Worm (Caenorhabditis elegans) whole organism, L3 larva: ENCODE data around the gene zipt-15.

Source experiments
- ceh-16 ChIP-seq: sonication (generic microtip); optimal IDR thresholded peaks from 2 replicates; lab custom pipeline; 2017; ENCODE audit warnings: missing biosample characterization, missing genetic modification characterization
- ceh-28 ChIP-seq: fragments of 150-350 bp; optimal IDR thresholded peaks from 2 replicates; lab custom pipeline; 2014; ENCODE audit warnings: missing biosample characterization, missing genetic modification reagents, missing genetic modification characterization
- daf-12 ChIP-seq: fragments of 150-350 bp; optimal IDR thresholded peaks from 2 replicates; lab custom pipeline; 2014; ENCODE audit warnings: missing biosample characterization, missing genetic modification reagents, missing genetic modification characterization
- egl-5 ChIP-seq: fragments of 150-350 bp; optimal IDR thresholded peaks from 2 replicates; lab custom pipeline; 2017; ENCODE audit warnings: missing biosample characterization, missing genetic modification reagents, missing genetic modification characterization, inconsistent platforms
- elt-3 ChIP-seq, 3 experiments: fragments of 150-350 bp in 1 of 3; sonication (generic microtip) in 2 of 3; optimal IDR thresholded peaks; 2 replicates in 2 of 3; 4 replicates in 1 of 3; lab custom pipeline; 2014 to 2017; ENCODE audit warnings: missing biosample characterization in 3 of 3, missing genetic modification characterization in 3 of 3
- eor-1 ChIP-seq, 2 experiments: fragments of 150-350 bp; optimal IDR thresholded peaks; 2 replicates each; lab custom pipeline; 2014 to 2018; ENCODE audit warnings: missing biosample characterization in 2 of 2, missing genetic modification characterization in 2 of 2
- fkh-10 ChIP-seq: sonication (generic microtip); optimal IDR thresholded peaks from 2 replicates; lab custom pipeline; 2017; ENCODE audit warnings: missing biosample characterization, missing genetic modification reagents, missing genetic modification characterization
- fkh-2 ChIP-seq: fragments of 150-350 bp; optimal IDR thresholded peaks from 2 replicates; lab custom pipeline; 2014; ENCODE audit warnings: missing biosample characterization, missing genetic modification reagents, missing genetic modification characterization
- fos-1 ChIP-seq: fragments of 150-350 bp; optimal IDR thresholded peaks from 2 replicates; lab custom pipeline; 2014; ENCODE audit warnings: missing biosample characterization, missing genetic modification characterization
- hmg-11 ChIP-seq: sonication (generic microtip); optimal IDR thresholded peaks from 2 replicates; lab custom pipeline; 2016; ENCODE audit warnings: missing genetic modification characterization, missing compliant biosample characterization
- jun-1 ChIP-seq: fragments of 150-350 bp; optimal IDR thresholded peaks from 2 replicates; lab custom pipeline; 2014; ENCODE audit warnings: missing biosample characterization, missing genetic modification reagents, missing genetic modification characterization
- lin-15B ChIP-seq: fragments of 150-350 bp; optimal IDR thresholded peaks from 2 replicates; lab custom pipeline; 2014; ENCODE audit warnings: missing biosample characterization, missing genetic modification characterization
- lin-39 ChIP-seq: fragments of 150-350 bp; optimal IDR thresholded peaks from 2 replicates; lab custom pipeline; 2018; ENCODE audit warnings: missing biosample characterization, missing genetic modification reagents, missing genetic modification characterization
- lsy-12 ChIP-seq: sonication (generic microtip); optimal IDR thresholded peaks from 2 replicates; lab custom pipeline; 2016; ENCODE audit warnings: mild to moderate bottlenecking, missing genetic modification characterization, missing compliant biosample characterization
- mdl-1 ChIP-seq: fragments of 150-350 bp; optimal IDR thresholded peaks from 2 replicates; lab custom pipeline; 2014; ENCODE audit warnings: missing biosample characterization, missing genetic modification characterization
- mml-1 ChIP-seq: fragments of 150-350 bp; sonication (generic microtip); optimal IDR thresholded peaks from 3 replicates; lab custom pipeline; 2014; ENCODE audit warnings: missing biosample characterization, missing genetic modification characterization
- nfya-1 ChIP-seq: sonication (generic microtip); optimal IDR thresholded peaks from 2 replicates; lab custom pipeline; 2017; ENCODE audit warnings: missing genetic modification characterization, mild to moderate bottlenecking, missing compliant biosample characterization, antibody characterized with exemption, moderate library complexity; ENCODE audit not compliant: insufficient read depth
- nhr-12 ChIP-seq: fragments of 150-350 bp; optimal IDR thresholded peaks from 2 replicates; lab custom pipeline; 2014; ENCODE audit warnings: missing biosample characterization, missing genetic modification characterization
- nhr-25 ChIP-seq: sonication (generic microtip); optimal IDR thresholded peaks from 2 replicates; lab custom pipeline; 2017; ENCODE audit warnings: missing biosample characterization, missing genetic modification characterization
- nhr-43 ChIP-seq: sonication (generic microtip); optimal IDR thresholded peaks from 2 replicates; lab custom pipeline; 2016; ENCODE audit warnings: mild to moderate bottlenecking, missing genetic modification characterization, missing compliant biosample characterization; ENCODE audit not compliant: poor library complexity, severe bottlenecking
- nhr-76 ChIP-seq: fragments of 150-350 bp; sonication (generic microtip); optimal IDR thresholded peaks from 5 replicates; lab custom pipeline; 2014; ENCODE audit warnings: missing biosample characterization, missing genetic modification characterization
- nhr-77 ChIP-seq: fragments of 150-350 bp; optimal IDR thresholded peaks from 2 replicates; lab custom pipeline; 2014; ENCODE audit warnings: missing biosample characterization, missing genetic modification characterization
- pha-4 ChIP-seq: fragments of 150-350 bp; optimal IDR thresholded peaks from 2 replicates; lab custom pipeline; 2014; ENCODE audit warnings: missing biosample characterization, missing genetic modification reagents, missing genetic modification characterization
- sea-2 ChIP-seq: fragments of 150-350 bp; sonication (generic microtip); optimal IDR thresholded peaks from 4 replicates; lab custom pipeline; 2014; ENCODE audit warnings: missing biosample characterization, missing genetic modification reagents, missing genetic modification characterization
- snpc-4 ChIP-seq: fragments of 150-350 bp; optimal IDR thresholded peaks from 2 replicates; lab custom pipeline; 2014; ENCODE audit warnings: missing biosample characterization, missing genetic modification characterization
- tbx-2 ChIP-seq: sonication (generic microtip); optimal IDR thresholded peaks from 2 replicates; lab custom pipeline; 2016; ENCODE audit warnings: mild to moderate bottlenecking, missing genetic modification characterization, missing compliant biosample characterization
- unc-39 ChIP-seq: sonication (generic microtip); optimal IDR thresholded peaks from 4 replicates; lab custom pipeline; 2017; ENCODE audit warnings: missing biosample characterization, missing genetic modification characterization
- unc-62 ChIP-seq: fragments of 150-350 bp; sonication (generic microtip); optimal IDR thresholded peaks from 4 replicates; lab custom pipeline; 2014; ENCODE audit warnings: missing biosample characterization, missing genetic modification reagents, missing genetic modification characterization
- ztf-11 ChIP-seq: fragments of 150-350 bp; optimal IDR thresholded peaks from 2 replicates; lab custom pipeline; 2014; ENCODE audit warnings: missing biosample characterization, missing genetic modification characterization
- ztf-4 ChIP-seq: fragments of 150-350 bp; optimal IDR thresholded peaks from 2 replicates; lab custom pipeline; 2014; ENCODE audit warnings: missing biosample characterization, missing genetic modification characterization

The zipt-15 gene

ce11 chrIV:826145-826544 is 1.4 kb upstream of the zipt-15 start:
- TF ChIP-seq snpc-4 (tag; lab: Kevin White, UChicago) (no peak), jun-1 (tag; lab: Kevin White, UChicago) (no peak), lin-15B (no peak), fos-1 (no peak), pha-4 (tag; lab: Kevin White, UChicago) (no peak), sea-2 (GFP tag; lab: Kevin White, UChicago) (no peak), fkh-2 (no peak), unc-62 (GFP tag; lab: Kevin White, UChicago) (no peak), fkh-10 (GFP tag; lab: Kevin White, UChicago) (no peak), lsy-12 (tag; lab: Kevin White, UChicago) (no peak), nhr-12 (tag; lab: Kevin White, UChicago) (no peak), nhr-77 (tag; lab: Kevin White, UChicago) (no peak)

- TF ChIP-seq daf-12 (no peak), nhr-76 (tag; lab: Kevin White, UChicago) (no peak), unc-39 (no peak), egl-5 (tag; lab: Kevin White, UChicago) (no peak), nhr-43 (tag; lab: Kevin White, UChicago) (no peak), nfya-1 (tag; lab: Kevin White, UChicago) (no peak), ztf-11 (tag; lab: Kevin White, UChicago) (no peak), mml-1 (tag; lab: Kevin White, UChicago) (no peak), lin-39 (tag; lab: Kevin White, UChicago) (no peak), hmg-11 (tag; lab: Kevin White, UChicago) (no peak), jun-1 (tag; lab: Kevin White, UChicago) (no peak), pha-4 (tag; lab: Kevin White, UChicago) (no peak), mdl-1 (tag; lab: Kevin White, UChicago) (no peak), nhr-25 (no peak), fos-1 (no peak), unc-62 (GFP tag; lab: Kevin White, UChicago) (no peak), ceh-28 (tag; lab: Kevin White, UChicago) (no peak), eor-1 (tag; optimal IDR thresholded peaks at IDR 0.05; lab: Kevin White, UChicago) (no peak), elt-3 (tag; optimal IDR thresholded peaks at IDR 0.05; lab: Kevin White, UChicago) (no peak), lsy-12 (tag; lab: Kevin White, UChicago) (no peak)
- TF ChIP-seq, all 47 proteins: peak for 0
These were observed 6.9 kb downstream of the zipt-15 start for ce11 chrIV:817879-818278.

- TF ChIP-seq lin-15B = peak; percentile 43
These were observed 11.4 kb downstream of the zipt-15 start for ce11 chrIV:813341-813740.

- TF ChIP-seq ztf-4 (no peak), lin-15B (peak; percentile 14), tbx-2 (tag; lab: Kevin White, UChicago) (no peak)
These were observed 17.7 kb downstream of the zipt-15 start, which contains the start of gene Y55F3BL.6 for ce11 chrIV:807027-807516. Gene Y55F3BL.6 (minus strand): TSS chrIV:807077.

- no peak for TF ChIP-seq snpc-4 (tag; lab: Kevin White, UChicago)
- peak; percentile 70 for TF ChIP-seq ceh-28 (tag; lab: Kevin White, UChicago)
These were observed 19.1 kb downstream of the zipt-15 start for ce11 chrIV:805693-806092.

ce11 chrIV:804802-805201 is 20.0 kb downstream of the zipt-15 start, which contains the start of gene Y55F3BL.4:
Gene Y55F3BL.4 (plus strand): TSS chrIV:805102.
- TF ChIP-seq nhr-76 (tag; lab: Kevin White, UChicago) (no peak), lsy-12 (tag; lab: Kevin White, UChicago) (no peak), ceh-16 (no peak), fkh-10 (GFP tag; lab: Kevin White, UChicago) (no peak), pha-4 (tag; lab: Kevin White, UChicago) (no peak), fos-1 (no peak), sea-2 (GFP tag; lab: Kevin White, UChicago) (no peak), lin-39 (tag; lab: Kevin White, UChicago) (no peak), jun-1 (tag; lab: Kevin White, UChicago) (no peak), daf-12 (no peak), lin-15B (no peak), snpc-4 (tag; lab: Kevin White, UChicago) (no peak), tbx-2 (tag; lab: Kevin White, UChicago) (no peak), mdl-1 (tag; lab: Kevin White, UChicago) (no peak)
